Worm (Caenorhabditis elegans): Measurements from ENCODE around the gene nhr-32.

DNA sequence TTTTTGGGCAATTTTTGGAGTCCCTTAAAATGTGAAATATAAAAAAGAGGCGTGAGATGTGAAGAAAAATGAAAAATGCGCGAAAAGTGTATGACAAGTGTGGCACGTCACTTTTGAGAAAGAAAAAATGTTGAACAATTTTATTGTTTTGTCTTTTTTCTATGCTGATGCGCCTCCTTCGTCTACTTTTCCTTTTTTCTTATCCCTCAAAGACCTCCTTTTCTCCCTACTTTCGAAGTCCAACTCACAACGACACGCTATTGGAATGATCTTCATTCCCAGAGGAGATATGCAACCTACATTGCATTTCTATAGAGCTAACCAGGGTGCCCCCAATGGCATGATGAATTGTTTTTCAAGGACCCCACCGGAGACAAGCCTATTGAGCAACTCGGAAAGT is 45.8 kb upstream of the nhr-32 start:
- TF ChIP-seq ZK546.5 (tag; optimal IDR thresholded peaks at IDR 0.05), result no peak
- no peak for TF ChIP-seq ceh-82 (tag; optimal IDR thresholded peaks at IDR 0.05)
- no peak for TF ChIP-seq R02D3.7 (tag; optimal IDR thresholded peaks at IDR 0.05)
- no peak for TF ChIP-seq elt-3 (tag; optimal IDR thresholded peaks at IDR 0.05)
- TF ChIP-seq unc-62 (GFP tag; optimal IDR thresholded peaks at IDR 0.05), result no peak
- TF ChIP-seq nhr-25 (tag; optimal IDR thresholded peaks at IDR 0.05), result no peak
- TF ChIP-seq nhr-77 (tag; optimal IDR thresholded peaks at IDR 0.05), result no peak
- no peak for TF ChIP-seq lin-11 (tag; optimal IDR thresholded peaks at IDR 0.05)
